Fruit fly (Drosophila melanogaster): ENCODE measurements around the gene dpr4.

dm6 chr3R:11561648-11562047, 18.9 kb upstream of the dpr4 start:
- TF ChIP-seq CG6854 (GFP tag; optimal IDR thresholded peaks at IDR 0.05) (no peak), CG6276 (GFP tag; optimal IDR thresholded peaks at IDR 0.05) (no peak), Sox102F (GFP tag; optimal IDR thresholded peaks at IDR 0.05) (no peak), dac (GFP tag; optimal IDR thresholded peaks at IDR 0.05) (no peak), topi (GFP tag; optimal IDR thresholded peaks at IDR 0.05) (no peak), Gug (GFP tag; IDR thresholded peaks at IDR 0.05) (no peak), CG6808 (GFP tag; optimal IDR thresholded peaks at IDR 0.05) (no peak), CG9139 (GFP tag; optimal IDR thresholded peaks at IDR 0.05) (no peak)

Measured in whole organism, prepupa.